Fruit fly (Drosophila melanogaster) whole organism, wandering third instar larva: ENCODE results near the gene CG9300.

Experiments used
- Abd-B ChIP-seq: fragments of >200 bp; optimal IDR thresholded peaks from 2 replicates; lab custom pipeline; 2017; ENCODE audit warnings: missing biosample characterization, missing genetic modification characterization
- Dfd ChIP-seq: fragments of >200 bp; optimal IDR thresholded peaks from 2 replicates; lab custom pipeline; 2017; ENCODE audit warnings: missing biosample characterization, missing genetic modification characterization
- Hr78 ChIP-seq: fragments of >200 bp; optimal IDR thresholded peaks from 2 replicates; lab custom pipeline; 2017; ENCODE audit warnings: missing biosample characterization, missing genetic modification characterization
- fru ChIP-seq: fragments of 200-800 bp; sonication (Bioruptor generic); optimal IDR thresholded peaks from 3 replicates; lab custom pipeline; 2016; ENCODE audit warnings: missing biosample characterization, mild to moderate bottlenecking, missing genetic modification characterization
- pan ChIP-seq: fragments of >200 bp; optimal IDR thresholded peaks from 2 replicates; lab custom pipeline; 2017

dm6 chr3L:19568999-19569398 is 16.8 kb downstream of the CG9300 start:
- TF ChIP-seq fru (no peak), Dfd (no peak), Abd-B (GFP tag; lab: Kevin White, UChicago) (no peak), Hr78 (no peak), pan (lab: Kevin White, UChicago) (no peak)
